Fruit fly (Drosophila melanogaster) Kc167 (cell line): ENCODE measurements around the gene sgg.

Source experiments
- Myc ChIP-seq: fragments of >200 bp; optimal IDR thresholded peaks from 2 replicates; lab custom pipeline; 2017; ENCODE audit warnings: missing external identifiers
- Sin3A ChIP-seq: fragments of >200 bp; optimal IDR thresholded peaks from 2 replicates; lab custom pipeline; 2018; ENCODE audit warnings: missing external identifiers
- insv ChIP-seq: fragments of >200 bp; optimal IDR thresholded peaks from 3 replicates; lab custom pipeline; 2018; ENCODE audit warnings: missing external identifiers
- psq ChIP-seq: fragments of >200 bp; optimal IDR thresholded peaks from 2 replicates; lab custom pipeline; 2017; ENCODE audit warnings: missing external identifiers
- ttk ChIP-seq: sonication (Bioruptor generic); optimal IDR thresholded peaks from 2 replicates; lab custom pipeline; 2017; ENCODE audit warnings: missing external identifiers

DNA sequence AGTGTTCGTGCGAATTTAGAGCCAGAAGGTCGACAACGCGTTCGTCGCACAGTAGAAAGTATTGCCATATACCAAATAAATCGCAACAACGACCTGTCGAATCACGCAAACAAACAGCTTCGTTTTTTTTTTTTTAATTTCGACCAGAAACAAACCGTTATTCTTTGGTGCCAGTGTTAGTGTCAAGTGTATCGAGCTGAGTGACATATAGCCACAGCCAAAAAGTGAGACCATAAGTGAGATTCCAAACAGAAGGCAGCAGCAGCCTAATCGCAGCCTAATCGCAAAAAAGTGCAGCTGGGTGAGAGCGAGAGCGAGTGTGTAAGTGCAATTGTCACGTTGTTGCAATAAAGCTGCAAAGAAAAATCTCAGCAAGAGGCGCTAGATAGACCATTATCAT, 51.8 kb downstream of the sgg start, which contains the start of gene per:
- TF ChIP-seq insv: no peak
- TF ChIP-seq ttk (lab: Kevin White, UChicago): no peak
- TF ChIP-seq psq (lab: Kevin White, UChicago): no peak
- TF ChIP-seq Myc (lab: Kevin White, UChicago): no peak
- TF ChIP-seq Sin3A (lab: Kevin White, UChicago): no peak
